Fruit fly (Drosophila melanogaster): ENCODE measurements around the gene CG3436.
A peak's percentile ranks its signal among the peaks of the same experiment; 100 is the strongest.

The CG3436 gene

dm6 chr2L:155215-155712, 565 bp upstream of the CG3436 start, which contains the start of gene Pus10 (continued):
- TF ChIP-seq Blimp-1 (GFP tag; optimal IDR thresholded peaks at IDR 0.05): no peak
- no peak for TF ChIP-seq CG31388 (GFP tag; optimal IDR thresholded peaks at IDR 0.05)
- TF ChIP-seq CG18599 (GFP tag; optimal IDR thresholded peaks at IDR 0.05): no peak
- no peak for TF ChIP-seq CG16813 (GFP tag; IDR thresholded peaks at IDR 0.05; ENCODE audit: partially characterized antibody)
- no peak for TF ChIP-seq btn (GFP tag; optimal IDR thresholded peaks at IDR 0.05)
- TF ChIP-seq Nf-YC (tag; optimal IDR thresholded peaks at IDR 0.05): peak; percentile 1
- TF ChIP-seq CG4404 (GFP tag; IDR thresholded peaks at IDR 0.05): no peak
- no peak for TF ChIP-seq CG8359 (GFP tag; optimal IDR thresholded peaks at IDR 0.05; ENCODE audit: borderline replicate concordance)
- no peak for TF ChIP-seq CG3065 (GFP tag; optimal IDR thresholded peaks at IDR 0.05)
- TF ChIP-seq PHDP (tag; optimal IDR thresholded peaks at IDR 0.05): peak; percentile 2
- TF ChIP-seq kni (GFP tag; optimal IDR thresholded peaks at IDR 0.05): no peak
- TF ChIP-seq sens-2 (GFP tag; IDR thresholded peaks at IDR 0.05): no peak
- no peak for TF ChIP-seq E2f2 (GFP tag; IDR thresholded peaks at IDR 0.05)
- TF ChIP-seq sr (GFP tag; IDR thresholded peaks at IDR 0.05): no peak
- TF ChIP-seq tap (tag; optimal IDR thresholded peaks at IDR 0.05): no peak
- no peak for TF ChIP-seq bigmax (GFP tag; optimal IDR thresholded peaks at IDR 0.05)
- no peak for TF ChIP-seq Gug (GFP tag; IDR thresholded peaks at IDR 0.05)
- TF ChIP-seq caup (GFP tag; optimal IDR thresholded peaks at IDR 0.05; ENCODE audit: severe bottlenecking): peak; percentile 16
- no peak for TF ChIP-seq Deaf1 (tag; optimal IDR thresholded peaks at IDR 0.05)
- TF ChIP-seq CG3163 (GFP tag; optimal IDR thresholded peaks at IDR 0.05): no peak
- no peak for TF ChIP-seq stc (GFP tag; IDR thresholded peaks at IDR 0.05)
- TF ChIP-seq jing (GFP tag; optimal IDR thresholded peaks at IDR 0.05): no peak
- no peak for TF ChIP-seq crc (GFP tag; optimal IDR thresholded peaks at IDR 0.05)
- TF ChIP-seq crol (GFP tag; IDR thresholded peaks at IDR 0.05): no peak
- no peak for TF ChIP-seq Doc2 (GFP tag; IDR thresholded peaks at IDR 0.05)
- TF ChIP-seq CG16779 (GFP tag; IDR thresholded peaks at IDR 0.05): no peak
- TF ChIP-seq Scr (GFP tag; IDR thresholded peaks at IDR 0.05; ENCODE audit: partially characterized antibody): no peak
- no peak for TF ChIP-seq CG16863 (GFP tag; optimal IDR thresholded peaks at IDR 0.05)
- no peak for TF ChIP-seq CG4820 (GFP tag; optimal IDR thresholded peaks at IDR 0.05)
- TF ChIP-seq grau (tag; optimal IDR thresholded peaks at IDR 0.05): no peak
- no peak for TF ChIP-seq CG31441 (GFP tag; IDR thresholded peaks at IDR 0.05)
- TF ChIP-seq CG10959 (GFP tag; IDR thresholded peaks at IDR 0.05): no peak
- TF ChIP-seq chinmo (GFP tag; IDR thresholded peaks at IDR 0.05; ENCODE audit: partially characterized antibody): no peak
- no peak for TF ChIP-seq Ada2b (GFP tag; IDR thresholded peaks at IDR 0.05)
- TF ChIP-seq CG14965 (GFP tag; optimal IDR thresholded peaks at IDR 0.05; ENCODE audit: borderline replicate concordance): no peak
- TF ChIP-seq aop (GFP tag; IDR thresholded peaks at IDR 0.05): no peak
- TF ChIP-seq CG7987 (GFP tag; optimal IDR thresholded peaks at IDR 0.05): peak; percentile 14
- no peak for TF ChIP-seq CG11695 (GFP tag; IDR thresholded peaks at IDR 0.05)
- TF ChIP-seq Abd-B (GFP tag; optimal IDR thresholded peaks at IDR 0.05): no peak
- TF ChIP-seq CG16815 (GFP tag; optimal IDR thresholded peaks at IDR 0.05): no peak
- TF ChIP-seq CG7839 (tag; optimal IDR thresholded peaks at IDR 0.05): no peak
- no peak for TF ChIP-seq CG2202 (tag; optimal IDR thresholded peaks at IDR 0.05)
- TF ChIP-seq CG9797 (GFP tag; optimal IDR thresholded peaks at IDR 0.05): no peak
- TF ChIP-seq shn (GFP tag; optimal IDR thresholded peaks at IDR 0.05): no peak
- TF ChIP-seq Dad (GFP tag; optimal IDR thresholded peaks at IDR 0.05): no peak
- TF ChIP-seq vfl (GFP tag; optimal IDR thresholded peaks at IDR 0.05): no peak
- TF ChIP-seq chm (GFP tag; IDR thresholded peaks at IDR 0.05): no peak
- TF ChIP-seq CG6683 (GFP tag; optimal IDR thresholded peaks at IDR 0.05): no peak
- no peak for TF ChIP-seq run (tag; optimal IDR thresholded peaks at IDR 0.05)
- TF ChIP-seq pb (GFP tag; optimal IDR thresholded peaks at IDR 0.05): no peak
- no peak for TF ChIP-seq CG15073 (GFP tag; optimal IDR thresholded peaks at IDR 0.05)
- TF ChIP-seq z (GFP tag; IDR thresholded peaks at IDR 0.05): no peak

All from whole organism, embryonic.